Worm (Caenorhabditis elegans) whole organism, early embryonic: ENCODE measurements around the gene nas-29.

Experiments used
- B0310.2 ChIP-seq: sonication (generic microtip); optimal IDR thresholded peaks from 2 replicates; lab custom pipeline; 2016; ENCODE audit warnings: mild to moderate bottlenecking, missing genetic modification characterization, missing compliant biosample characterization
- F13C5.2 ChIP-seq: sonication (generic microtip); optimal IDR thresholded peaks from 2 replicates; lab custom pipeline; 2017; ENCODE audit warnings: mild to moderate bottlenecking, missing genetic modification characterization, inconsistent platforms, missing compliant biosample characterization
- ama-1 ChIP-seq: fragments of 150-350 bp; optimal IDR thresholded peaks from 2 replicates; lab custom pipeline; 2014
- ceh-13 ChIP-seq: fragments of 200-800 bp; sonication (Bioruptor generic); optimal IDR thresholded peaks from 2 replicates; lab custom pipeline; 2018; ENCODE audit warnings: mild to moderate bottlenecking, missing genetic modification characterization, missing compliant biosample characterization
- ceh-36 ChIP-seq: sonication (generic microtip); optimal IDR thresholded peaks from 2 replicates; lab custom pipeline; 2016; ENCODE audit warnings: missing genetic modification characterization, inconsistent platforms, missing compliant biosample characterization
- ets-7 ChIP-seq: sonication (generic microtip); optimal IDR thresholded peaks from 2 replicates; lab custom pipeline; 2016; ENCODE audit warnings: missing genotype, missing genetic modification characterization, missing compliant biosample characterization
- flt-1 ChIP-seq: fragments of 200-800 bp; sonication (Bioruptor generic); IDR thresholded peaks from 2 replicates; pipeline ENCODE4 v1.3.6; 2022; ENCODE audit warnings: missing genetic modification characterization, missing compliant biosample characterization
- hmbx-1 ChIP-seq: sonication (generic microtip); optimal IDR thresholded peaks from 2 replicates; lab custom pipeline; 2016; ENCODE audit warnings: mild to moderate bottlenecking, missing genetic modification characterization, missing compliant biosample characterization
- hmg-4 ChIP-seq: fragments of 200-800 bp; sonication (Bioruptor generic); optimal IDR thresholded peaks from 2 replicates; lab custom pipeline; 2018; ENCODE audit warnings: mild to moderate bottlenecking, missing genetic modification characterization, missing compliant biosample characterization
- hnd-1 ChIP-seq: sonication (generic microtip); optimal IDR thresholded peaks from 2 replicates; lab custom pipeline; 2016; ENCODE audit warnings: missing genetic modification characterization, missing compliant biosample characterization
- pes-1 ChIP-seq: fragments of 200-800 bp; sonication (Bioruptor generic); IDR thresholded peaks from 2 replicates; pipeline ENCODE4 v1.3.6; 2022; ENCODE audit warnings: missing genetic modification reagents, missing genetic modification characterization, missing compliant biosample characterization
- scrt-1 ChIP-seq: fragments of 200-800 bp; sonication (Bioruptor generic); IDR thresholded peaks from 2 replicates; pipeline ENCODE4 v1.3.6; 2022; ENCODE audit warnings: missing genetic modification characterization, missing compliant biosample characterization
- sea-1 ChIP-seq: fragments of 200-800 bp; sonication (Bioruptor generic); conservative IDR thresholded peaks from 2 replicates; pipeline ENCODE4 v1.3.6; 2022; ENCODE audit warnings: missing genetic modification characterization, missing compliant biosample characterization
- tbx-11 ChIP-seq: fragments of 200-800 bp; sonication (Bioruptor generic); IDR thresholded peaks from 2 replicates; pipeline ENCODE4 v1.3.6; 2022; ENCODE audit warnings: missing genetic modification characterization, missing compliant biosample characterization

- TF ChIP-seq ceh-36 (tag; lab: Kevin White, UChicago): no peak
- no peak for TF ChIP-seq ama-1
- no peak for TF ChIP-seq sea-1
- no peak for TF ChIP-seq ets-7 (tag; lab: Kevin White, UChicago)
- TF ChIP-seq ceh-13 (GFP tag; lab: Kevin White, UChicago): no peak
- TF ChIP-seq F13C5.2 (tag; lab: Kevin White, UChicago): no peak
- TF ChIP-seq tbx-11 (GFP tag; lab: Robert Waterston, UW): no peak
- TF ChIP-seq hnd-1 (tag; lab: Kevin White, UChicago): no peak
- TF ChIP-seq scrt-1 (GFP tag; lab: Robert Waterston, UW): no peak
- no peak for TF ChIP-seq hmbx-1 (tag; lab: Kevin White, UChicago)
- no peak for TF ChIP-seq flt-1 (GFP tag; lab: Robert Waterston, UW)
- no peak for TF ChIP-seq B0310.2 (tag; lab: Kevin White, UChicago)
- no peak for TF ChIP-seq pes-1 (GFP tag; lab: Robert Waterston, UW)
- no peak for TF ChIP-seq hmg-4
Observed at ce11 chrII:5091640-5092243, 50.1 kb downstream of the nas-29 start, which contains the start of gene pld-1.
